Worm (Caenorhabditis elegans): ENCODE data around the gene sre-8.

DNA sequence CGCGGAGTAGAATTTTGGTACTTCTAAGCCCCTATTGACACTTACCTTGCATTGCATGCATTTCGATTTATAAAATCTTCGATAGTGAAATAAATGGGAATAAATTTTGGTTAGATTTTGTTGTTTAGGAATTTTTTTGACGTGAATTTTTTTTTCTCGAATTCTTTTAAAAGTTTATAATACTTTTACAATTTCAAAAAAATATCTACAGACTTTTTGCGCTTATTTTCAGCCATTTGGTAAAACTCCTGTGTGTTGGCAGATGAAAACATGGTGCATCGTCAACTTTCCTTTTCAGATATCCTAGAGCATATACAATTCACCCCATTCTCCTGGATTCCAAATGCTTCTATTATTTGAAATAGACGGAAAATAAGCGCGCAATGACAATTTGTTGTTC is 33.7 kb downstream of the sre-8 start, which contains the start of gene F14D7.18:
- TF ChIP-seq ahr-1 (tag; optimal IDR thresholded peaks at IDR 0.05) (no peak), ama-1 (optimal IDR thresholded peaks at IDR 0.05) (no peak), ceh-9 (tag; optimal IDR thresholded peaks at IDR 0.05) (no peak), mec-3 (tag; optimal IDR thresholded peaks at IDR 0.05; ENCODE audit: borderline replicate concordance) (no peak), unc-42 (tag; optimal IDR thresholded peaks at IDR 0.05) (no peak), pat-9 (tag; optimal IDR thresholded peaks at IDR 0.05) (no peak), fkh-10 (GFP tag; optimal IDR thresholded peaks at IDR 0.05) (no peak)
